Fruit fly (Drosophila melanogaster) whole organism, larva: ENCODE measurements around the gene Jasper.
A peak's percentile ranks its signal among the peaks of the same experiment; 100 is the strongest.

Experiments used
- noc ChIP-seq: fragments of 200-800 bp; sonication (Bioruptor generic); optimal IDR thresholded peaks from 3 replicates; lab custom pipeline; 2019; ENCODE audit warnings: missing biosample characterization, mild to moderate bottlenecking, missing genetic modification characterization, moderate library complexity

The Jasper gene

dm6 chr3R:30061154-30061482 lies 8.8 kb downstream of the Jasper start:
- peak; percentile 56 for TF ChIP-seq noc (tag; lab: Kevin White, UChicago)

- no peak for TF ChIP-seq noc (tag; lab: Kevin White, UChicago)
Measured at dm6 chr3R:30061980-30062379, 9.7 kb downstream of the Jasper start.

dm6 chr3R:30062543-30062942 lies 10.2 kb downstream of the Jasper start:
- TF ChIP-seq noc (tag; lab: Kevin White, UChicago) = peak; percentile 65

- TF ChIP-seq noc (tag; lab: Kevin White, UChicago) = no peak
Measured at dm6 chr3R:30063704-30064103, 11.4 kb downstream of the Jasper start.

dm6 chr3R:30066004-30066403 lies 13.7 kb downstream of the Jasper start:
- no peak for TF ChIP-seq noc (tag; lab: Kevin White, UChicago)

- TF ChIP-seq noc (tag; lab: Kevin White, UChicago) = no peak
Measured at dm6 chr3R:30070198-30070597, 17.9 kb downstream of the Jasper start.

- TF ChIP-seq noc (tag; lab: Kevin White, UChicago) = no peak
Measured at dm6 chr3R:30071827-30072226, 19.5 kb downstream of the Jasper start.

- no peak for TF ChIP-seq noc (tag; lab: Kevin White, UChicago)
Measured at dm6 chr3R:30076088-30076487, 23.8 kb downstream of the Jasper start.

dm6 chr3R:30083215-30083614 lies 30.9 kb downstream of the Jasper start:
- TF ChIP-seq noc (tag; lab: Kevin White, UChicago) = no peak

dm6 chr3R:30084137-30084536 lies 31.8 kb downstream of the Jasper start:
- TF ChIP-seq noc (tag; lab: Kevin White, UChicago) = peak; percentile 20

- TF ChIP-seq noc (tag; lab: Kevin White, UChicago) = no peak
Measured at dm6 chr3R:30090261-30091006, 38.1 kb downstream of the Jasper start.

dm6 chr3R:30091795-30092699 lies 39.7 kb downstream of the Jasper start:
- no peak for TF ChIP-seq noc (tag; lab: Kevin White, UChicago)

- peak; percentile 65 for TF ChIP-seq noc (tag; lab: Kevin White, UChicago)
Measured at dm6 chr3R:30092700-30093044, 40.4 kb downstream of the Jasper start.

dm6 chr3R:30095381-30095780 lies 43.1 kb downstream of the Jasper start:
- TF ChIP-seq noc (tag; lab: Kevin White, UChicago) = no peak

dm6 chr3R:30095855-30096254 lies 43.5 kb downstream of the Jasper start:
- peak; percentile 79 for TF ChIP-seq noc (tag; lab: Kevin White, UChicago)

dm6 chr3R:30098229-30098628 lies 45.9 kb downstream of the Jasper start:
- no peak for TF ChIP-seq noc (tag; lab: Kevin White, UChicago)
